Fruit fly (Drosophila melanogaster) whole organism, embryonic: ENCODE results near the gene CG31988.
A peak's percentile ranks its signal among the peaks of the same experiment; 100 is the strongest.

ENCODE experiments used
- Ada2b ChIP-seq: fragments of 200-800 bp; sonication (Bioruptor generic); IDR thresholded peaks from 2 replicates; pipeline ENCODE4 v1.3.6; 2022; ENCODE audit warnings: missing biosample characterization, missing genetic modification characterization
- Aef1 ChIP-seq: fragments of 200-800 bp; sonication (Bioruptor generic); IDR thresholded peaks from 3 replicates; pipeline ENCODE4 v1.3.6; 2022; ENCODE audit warnings: missing biosample characterization, missing genetic modification characterization
- Bgb ChIP-seq: fragments of 200-800 bp; sonication (Bioruptor generic); IDR thresholded peaks from 2 replicates; pipeline ENCODE4 v1.3.6; 2022; ENCODE audit warnings: missing biosample characterization, missing genetic modification characterization; ENCODE audit not compliant: partially characterized antibody
- CG10654 ChIP-seq: fragments of 200-800 bp; sonication (Bioruptor generic); optimal IDR thresholded peaks from 2 replicates; lab custom pipeline; 2016; ENCODE audit warnings: missing biosample characterization, missing genetic modification characterization
- CG11398 ChIP-seq: fragments of 200-800 bp; sonication (Bioruptor generic); optimal IDR thresholded peaks from 2 replicates; lab custom pipeline; 2016; ENCODE audit warnings: missing biosample characterization, missing genetic modification characterization
- CG11723 ChIP-seq: fragments of 200-800 bp; sonication (Bioruptor generic); optimal IDR thresholded peaks from 2 replicates; lab custom pipeline; 2017; ENCODE audit warnings: missing biosample characterization, mild to moderate bottlenecking, missing genetic modification characterization
- CG12659 ChIP-seq: fragments of 200-800 bp; sonication (Bioruptor generic); optimal IDR thresholded peaks from 3 replicates; lab custom pipeline; 2017; ENCODE audit warnings: mild to moderate bottlenecking, missing biosample characterization, missing genetic modification reagents, missing genetic modification characterization
- CG12744 ChIP-seq: fragments of 200-800 bp; sonication (Bioruptor generic); optimal IDR thresholded peaks from 2 replicates; lab custom pipeline; 2016; ENCODE audit warnings: missing biosample characterization, missing genetic modification characterization
- CG15073 ChIP-seq: fragments of 200-800 bp; sonication (Bioruptor generic); optimal IDR thresholded peaks from 2 replicates; lab custom pipeline; 2016; ENCODE audit warnings: missing biosample characterization, missing genetic modification characterization
- CG17612 ChIP-seq: fragments of 200-800 bp; sonication (Bioruptor generic); IDR thresholded peaks from 2 replicates; pipeline ENCODE4 v1.3.6; 2022; ENCODE audit warnings: missing biosample characterization, missing genetic modification characterization
- CG18764 ChIP-seq: fragments of 200-800 bp; sonication (Bioruptor generic); optimal IDR thresholded peaks from 3 replicates; lab custom pipeline; 2016; ENCODE audit warnings: missing biosample characterization, missing genetic modification characterization
- CG2199 ChIP-seq: fragments of 200-800 bp; sonication (Bioruptor generic); IDR thresholded peaks from 3 replicates; pipeline ENCODE4 v1.3.6; 2022; ENCODE audit warnings: missing biosample characterization, missing genetic modification characterization
- CG32767 ChIP-seq: fragments of 200-800 bp; sonication (Bioruptor generic); IDR thresholded peaks from 2 replicates; pipeline ENCODE4 v1.3.6; 2022; ENCODE audit warnings: missing biosample characterization, missing genetic modification characterization
- CG34422 ChIP-seq: fragments of 200-800 bp; sonication (Bioruptor generic); IDR thresholded peaks from 3 replicates; pipeline ENCODE4 v1.3.6; 2022; ENCODE audit warnings: missing biosample characterization, missing genetic modification characterization
- CG3838 ChIP-seq: fragments of 200-800 bp; sonication (Bioruptor generic); optimal IDR thresholded peaks from 3 replicates; lab custom pipeline; 2016; ENCODE audit warnings: missing biosample characterization, missing genetic modification characterization
- CG4424 ChIP-seq: fragments of 200-800 bp; sonication (Bioruptor generic); optimal IDR thresholded peaks from 3 replicates; lab custom pipeline; 2016; ENCODE audit warnings: missing biosample characterization, missing genetic modification characterization
- CG8089 ChIP-seq: fragments of 200-800 bp; sonication (Bioruptor generic); optimal IDR thresholded peaks from 3 replicates; lab custom pipeline; 2016; ENCODE audit warnings: missing biosample characterization, missing genetic modification characterization
- CG9437 ChIP-seq: fragments of 200-800 bp; sonication (Bioruptor generic); optimal IDR thresholded peaks from 2 replicates; lab custom pipeline; 2018; ENCODE audit warnings: missing biosample characterization, mild to moderate bottlenecking, missing genetic modification characterization
- CG9876 ChIP-seq: fragments of 200-800 bp; sonication (Bioruptor generic); optimal IDR thresholded peaks from 2 replicates; lab custom pipeline; 2016; ENCODE audit warnings: missing biosample characterization, missing genetic modification characterization
- ERR ChIP-seq: fragments of 200-800 bp; sonication (Bioruptor generic); optimal IDR thresholded peaks from 2 replicates; lab custom pipeline; 2016; ENCODE audit warnings: missing biosample characterization, missing genetic modification characterization
- Elba2 ChIP-seq: fragments of 200-800 bp; sonication (Bioruptor generic); optimal IDR thresholded peaks from 3 replicates; lab custom pipeline; 2016; ENCODE audit warnings: missing biosample characterization, missing genetic modification characterization
- Ets97D ChIP-seq: fragments of 200-800 bp; sonication (Bioruptor generic); optimal IDR thresholded peaks from 3 replicates; lab custom pipeline; 2016; ENCODE audit warnings: missing biosample characterization, missing genetic modification characterization
- Fer3 ChIP-seq: fragments of 200-800 bp; sonication (Bioruptor generic); optimal IDR thresholded peaks from 2 replicates; lab custom pipeline; 2018; ENCODE audit warnings: missing biosample characterization, mild to moderate bottlenecking, missing genetic modification characterization, moderate library complexity
- H2.0 ChIP-seq: fragments of 200-800 bp; sonication (Bioruptor generic); IDR thresholded peaks from 2 replicates; pipeline ENCODE4 v1.3.6; 2022; ENCODE audit warnings: missing biosample characterization, missing genetic modification characterization
- HLHmδ ChIP-seq: fragments of 200-800 bp; sonication (Bioruptor generic); optimal IDR thresholded peaks from 2 replicates; lab custom pipeline; 2018; ENCODE audit warnings: missing biosample characterization, mild to moderate bottlenecking, missing genetic modification characterization, moderate library complexity
- Hand ChIP-seq: fragments of 200-800 bp; sonication (Bioruptor generic); optimal IDR thresholded peaks from 2 replicates; lab custom pipeline; 2017; ENCODE audit warnings: mild to moderate bottlenecking, missing biosample characterization, missing genetic modification reagents, missing genetic modification characterization
- Hr39 ChIP-seq: fragments of >200 bp; optimal IDR thresholded peaks from 2 replicates; lab custom pipeline; 2017
- MBD-R2 ChIP-seq: fragments of 200-800 bp; sonication (Bioruptor generic); IDR thresholded peaks from 2 replicates; pipeline ENCODE4 v1.3.6; 2022; ENCODE audit warnings: missing biosample characterization, missing genetic modification characterization
- MESR4 ChIP-seq: fragments of 200-800 bp; sonication (Bioruptor generic); optimal IDR thresholded peaks from 2 replicates; lab custom pipeline; 2018; ENCODE audit warnings: missing biosample characterization, mild to moderate bottlenecking, missing genetic modification characterization, moderate library complexity
- Pdp1 ChIP-seq, 2 experiments: fragments of 200-800 bp; sonication (Bioruptor generic); optimal IDR thresholded peaks; 3 replicates each; lab custom pipeline; 2016; ENCODE audit warnings: missing biosample characterization in 2 of 2, missing genetic modification characterization in 2 of 2, mild to moderate bottlenecking in 1 of 2, moderate library complexity in 1 of 2
- Six4 ChIP-seq: fragments of 200-800 bp; sonication (Bioruptor generic); optimal IDR thresholded peaks from 2 replicates; lab custom pipeline; 2016; ENCODE audit warnings: missing biosample characterization, missing genetic modification characterization
- Sry-β ChIP-seq: fragments of 200-800 bp; sonication (Bioruptor generic); optimal IDR thresholded peaks from 2 replicates; lab custom pipeline; 2018; ENCODE audit warnings: missing biosample characterization, mild to moderate bottlenecking, missing genetic modification characterization, moderate library complexity
- Vsx1 ChIP-seq: fragments of 200-800 bp; sonication (Bioruptor generic); optimal IDR thresholded peaks from 2 replicates; lab custom pipeline; 2017; ENCODE audit warnings: missing biosample characterization, mild to moderate bottlenecking, missing genetic modification characterization, missing genetic modification reagents
- Xrp1 ChIP-seq: fragments of 200-800 bp; sonication (Bioruptor generic); IDR thresholded peaks from 2 replicates; pipeline ENCODE4 v1.3.6; 2022; ENCODE audit warnings: missing biosample characterization, missing genetic modification characterization
- aop ChIP-seq: fragments of 200-800 bp; sonication (Bioruptor generic); IDR thresholded peaks from 2 replicates; pipeline ENCODE4 v1.3.6; 2022; ENCODE audit warnings: missing biosample characterization, missing genetic modification characterization
- ato ChIP-seq: fragments of 200-800 bp; sonication (Bioruptor generic); IDR thresholded peaks from 2 replicates; pipeline ENCODE4 v1.3.6; 2022; ENCODE audit warnings: missing biosample characterization, missing genetic modification characterization; ENCODE audit not compliant: partially characterized antibody
- bigmax ChIP-seq: fragments of 200-800 bp; sonication (Bioruptor generic); optimal IDR thresholded peaks from 2 replicates; lab custom pipeline; 2018; ENCODE audit warnings: missing biosample characterization, mild to moderate bottlenecking, missing genetic modification characterization
- crol ChIP-seq: fragments of 200-800 bp; sonication (Bioruptor generic); IDR thresholded peaks from 2 replicates; pipeline ENCODE4 v1.3.6; 2022; ENCODE audit warnings: missing biosample characterization, missing genetic modification characterization
- emc ChIP-seq: fragments of 200-800 bp; sonication (Bioruptor generic); optimal IDR thresholded peaks from 2 replicates; lab custom pipeline; 2016; ENCODE audit warnings: missing biosample characterization, missing genetic modification characterization
- fru ChIP-seq: fragments of >200 bp; optimal IDR thresholded peaks from 2 replicates; lab custom pipeline; 2017
- grau ChIP-seq: fragments of 200-800 bp; optimal IDR thresholded peaks from 3 replicates; lab custom pipeline; 2019; ENCODE audit warnings: missing biosample characterization, mild to moderate bottlenecking, missing genetic modification characterization, moderate library complexity
- gsb ChIP-seq: fragments of 200-800 bp; sonication (Bioruptor generic); IDR thresholded peaks from 2 replicates; pipeline ENCODE4 v1.3.6; 2022; ENCODE audit warnings: missing biosample characterization, missing genetic modification characterization
- klu ChIP-seq: fragments of 200-800 bp; sonication (Bioruptor generic); IDR thresholded peaks from 2 replicates; pipeline ENCODE4 v1.3.6; 2022; ENCODE audit warnings: missing biosample characterization, missing genetic modification characterization
- pb ChIP-seq: fragments of 200-800 bp; sonication (Bioruptor generic); optimal IDR thresholded peaks from 3 replicates; lab custom pipeline; 2016; ENCODE audit warnings: missing biosample characterization, missing genetic modification characterization
- repo ChIP-seq: fragments of 200-800 bp; sonication (Bioruptor generic); optimal IDR thresholded peaks from 2 replicates; lab custom pipeline; 2016; ENCODE audit warnings: missing biosample characterization, missing genetic modification characterization
- so ChIP-seq: fragments of 200-800 bp; sonication (Bioruptor generic); IDR thresholded peaks from 3 replicates; pipeline ENCODE4 v1.3.6; 2022; ENCODE audit warnings: missing biosample characterization, missing genetic modification characterization
- sug ChIP-seq: fragments of 200-800 bp; optimal IDR thresholded peaks from 2 replicates; lab custom pipeline; 2019; ENCODE audit warnings: missing biosample characterization, mild to moderate bottlenecking, missing genetic modification characterization, moderate library complexity
- trh ChIP-seq: fragments of 200-800 bp; sonication (Bioruptor generic); optimal IDR thresholded peaks from 2 replicates; lab custom pipeline; 2016; ENCODE audit warnings: missing biosample characterization, missing genetic modification characterization
- zfh1 ChIP-seq: fragments of 200-800 bp; sonication (Bioruptor generic); IDR thresholded peaks from 3 replicates; pipeline ENCODE4 v1.3.6; 2022; ENCODE audit warnings: missing biosample characterization, missing genetic modification characterization

Gene CG31988

DNA sequence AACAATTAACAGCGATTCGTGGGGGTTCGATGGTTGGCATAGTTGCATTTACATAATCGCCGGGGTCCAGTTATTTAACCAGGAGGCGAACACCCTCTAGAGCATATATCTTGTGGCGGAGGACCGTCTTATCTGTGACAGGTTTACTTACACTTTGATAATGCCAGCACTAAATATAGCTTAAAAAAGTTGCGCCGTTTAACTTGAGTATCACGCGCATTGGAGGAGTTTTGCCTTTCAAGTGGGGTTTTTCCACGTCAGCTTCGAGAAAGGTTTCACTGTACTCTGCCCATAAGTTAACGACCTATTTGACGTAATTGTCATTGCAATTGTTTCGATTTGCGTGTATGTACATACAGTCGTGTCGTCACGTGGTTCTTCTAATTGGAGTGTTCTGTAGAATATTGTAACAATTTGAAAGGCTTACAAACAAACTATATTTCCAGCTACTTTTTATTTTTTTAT, 33.4 kb downstream of the CG31988 start (continued):
- 0 out of 3 replicates have a peak, but pooled peaks have one; percentile 27 for TF ChIP-seq zfh1 (GFP tag; lab: Robert Waterston, UW)
- no peak for TF ChIP-seq Aef1 (GFP tag; lab: Robert Waterston, UW)
- TF ChIP-seq Elba2 (GFP tag; lab: Kevin White, UChicago): peak; percentile 8
- TF ChIP-seq sug: peak; percentile 66
- no peak for TF ChIP-seq bigmax (GFP tag; lab: Kevin White, UChicago)
- peak in 1 of 2 experiments; percentile 58 for TF ChIP-seq Pdp1 (GFP tag; optimal IDR thresholded peaks at IDR 0.05; lab: Kevin White, UChicago)
- TF ChIP-seq grau: peak; percentile 76
- TF ChIP-seq HLHmδ: no peak
- peak; percentile 12; the same call in 1 of the 2 replicates for TF ChIP-seq Xrp1 (GFP tag; lab: Robert Waterston, UW)
- TF ChIP-seq CG12659: no peak
- peak; percentile 26; the same call in 1 of the 3 replicates for TF ChIP-seq CG34422 (GFP tag; lab: Robert Waterston, UW)
- TF ChIP-seq, all 482 proteins: peak for 12

dm6 chr2L:21168295-21169159, 34.1 kb downstream of the CG31988 start, which contains the start of the genes mAcon1, CG43345 and CG43346:
TSS of gene mAcon1 (plus strand) at chr2L:21168570.
TSS of gene CG43345 (minus strand) at chr2L:21168581.
TSS of gene CG43346 (minus strand) at chr2L:21168581.
- peak; percentile 70 for TF ChIP-seq CG9876 (GFP tag; lab: Kevin White, UChicago)
- TF ChIP-seq CG12744 (GFP tag; lab: Kevin White, UChicago): peak; percentile 70
- no peak for TF ChIP-seq Hand (GFP tag; lab: Kevin White, UChicago)
- TF ChIP-seq Ada2b (GFP tag; lab: Robert Waterston, UW): peak; percentile 33; the same call in 1 of the 2 replicates
- TF ChIP-seq gsb (GFP tag; lab: Robert Waterston, UW): no peak
- TF ChIP-seq fru (lab: Kevin White, UChicago): no peak
- peak; percentile 64 for TF ChIP-seq CG18764 (GFP tag; lab: Kevin White, UChicago)
- TF ChIP-seq aop (GFP tag; lab: Robert Waterston, UW): no peak
- TF ChIP-seq ERR (GFP tag; lab: Kevin White, UChicago): peak; percentile 82
- peak; percentile 79 for TF ChIP-seq CG11398
- peak; percentile 69 for TF ChIP-seq repo (GFP tag; lab: Kevin White, UChicago)
- TF ChIP-seq MESR4 (GFP tag; lab: Kevin White, UChicago): peak; percentile 27
- no peak for TF ChIP-seq CG15073
- TF ChIP-seq CG3838 (GFP tag; lab: Kevin White, UChicago): peak; percentile 45
- TF ChIP-seq ato (GFP tag; lab: Robert Waterston, UW): no peak
- no peak for TF ChIP-seq crol
- TF ChIP-seq Hr39: peak; percentile 70
- TF ChIP-seq Six4 (GFP tag; lab: Kevin White, UChicago): peak; percentile 62
- peak; percentile 61 for TF ChIP-seq CG10654
- no peak for TF ChIP-seq so
- peak; percentile 83 for TF ChIP-seq pb (GFP tag; lab: Kevin White, UChicago)
- TF ChIP-seq Ets97D (GFP tag; lab: Kevin White, UChicago): peak; percentile 79
- TF ChIP-seq Bgb (GFP tag; lab: Robert Waterston, UW): 0 out of 2 replicates have a peak, but pooled peaks have one; percentile 10
- peak; percentile 28 for TF ChIP-seq trh (GFP tag; lab: Kevin White, UChicago)
- TF ChIP-seq MBD-R2: peak; percentile 76
- TF ChIP-seq klu: peak; percentile 96
- TF ChIP-seq CG32767: peak; percentile 47; the same call in 1 of the 2 replicates
- peak; percentile 62 for TF ChIP-seq Fer3 (tag; lab: Kevin White, UChicago)
- TF ChIP-seq CG4424: peak; percentile 80
- peak; percentile 73 for TF ChIP-seq CG8089 (GFP tag; lab: Kevin White, UChicago)
- no peak for TF ChIP-seq CG17612 (GFP tag; lab: Robert Waterston, UW)
- TF ChIP-seq Vsx1 (GFP tag; lab: Kevin White, UChicago): no peak
- no peak for TF ChIP-seq H2.0 (GFP tag; lab: Robert Waterston, UW)
- TF ChIP-seq CG9437 (GFP tag; lab: Kevin White, UChicago): peak; percentile 77
- TF ChIP-seq bigmax (GFP tag; lab: Kevin White, UChicago): peak; percentile 86
- no peak for TF ChIP-seq CG2199 (GFP tag; lab: Robert Waterston, UW)
- TF ChIP-seq CG11723 (GFP tag; lab: Kevin White, UChicago): peak; percentile 72
- TF ChIP-seq Sry-β (GFP tag; lab: Kevin White, UChicago): peak; percentile 99
- TF ChIP-seq emc (GFP tag; lab: Kevin White, UChicago): peak; percentile 84
